Worm (Caenorhabditis elegans) whole organism, L4 larva: ENCODE measurements around the gene ced-9.

Experiments used
- attf-4 ChIP-seq: sonication (generic microtip); optimal IDR thresholded peaks from 3 replicates; lab custom pipeline; 2017; ENCODE audit warnings: missing biosample characterization, missing genetic modification characterization
- ceh-28 ChIP-seq: fragments of 150-350 bp; optimal IDR thresholded peaks from 2 replicates; lab custom pipeline; 2014; ENCODE audit warnings: missing biosample characterization, missing genetic modification reagents, missing genetic modification characterization
- dmd-9 ChIP-seq: fragments of 200-800 bp; sonication (Bioruptor generic); IDR thresholded peaks from 2 replicates; pipeline ENCODE4 v1.3.6; 2022; ENCODE audit warnings: missing genetic modification reagents, missing genetic modification characterization, missing compliant biosample characterization
- egl-27 ChIP-seq: sonication (generic microtip); optimal IDR thresholded peaks from 3 replicates; lab custom pipeline; 2017; ENCODE audit warnings: missing biosample characterization, missing genetic modification reagents, missing genetic modification characterization
- fkh-10 ChIP-seq: fragments of 150-350 bp; optimal IDR thresholded peaks from 2 replicates; lab custom pipeline; 2014; ENCODE audit warnings: missing biosample characterization, missing genetic modification reagents, missing genetic modification characterization
- jun-1 ChIP-seq: fragments of 150-350 bp; optimal IDR thresholded peaks from 2 replicates; lab custom pipeline; 2014; ENCODE audit warnings: missing biosample characterization, missing genetic modification reagents, missing genetic modification characterization
- lin-13 ChIP-seq: fragments of 150-350 bp; optimal IDR thresholded peaks from 2 replicates; lab custom pipeline; 2014; ENCODE audit warnings: missing biosample characterization, missing genetic modification reagents, missing genetic modification characterization
- nhr-11 ChIP-seq: fragments of 150-350 bp; optimal IDR thresholded peaks from 2 replicates; lab custom pipeline; 2014; ENCODE audit warnings: missing biosample characterization, missing genetic modification characterization
- nhr-237 ChIP-seq: sonication (generic microtip); optimal IDR thresholded peaks from 2 replicates; lab custom pipeline; 2017; ENCODE audit warnings: missing biosample characterization, missing genetic modification characterization
- nhr-76 ChIP-seq: fragments of 150-350 bp; optimal IDR thresholded peaks from 2 replicates; lab custom pipeline; 2014; ENCODE audit warnings: missing biosample characterization, missing genetic modification characterization
- snpc-4 ChIP-seq: fragments of 150-350 bp; optimal IDR thresholded peaks from 2 replicates; lab custom pipeline; 2014; ENCODE audit warnings: missing biosample characterization, missing genetic modification characterization
- vab-7 ChIP-seq: fragments of 200-800 bp; sonication (Bioruptor generic); IDR thresholded peaks from 2 replicates; pipeline ENCODE4 v1.3.6; 2022; ENCODE audit warnings: missing genetic modification reagents, missing genetic modification characterization, missing compliant biosample characterization

- no peak for TF ChIP-seq snpc-4 (tag; lab: Kevin White, UChicago)
- TF ChIP-seq dmd-9 (GFP tag; lab: Robert Waterston, UW): no peak
- no peak for TF ChIP-seq nhr-11
- TF ChIP-seq nhr-237 (tag; lab: Kevin White, UChicago): no peak
- TF ChIP-seq fkh-10 (GFP tag; lab: Kevin White, UChicago): no peak
- TF ChIP-seq nhr-76 (tag; lab: Kevin White, UChicago): no peak
- TF ChIP-seq vab-7: no peak
- no peak for TF ChIP-seq ceh-28 (tag; lab: Kevin White, UChicago)
- no peak for TF ChIP-seq jun-1 (tag; lab: Kevin White, UChicago)
- no peak for TF ChIP-seq egl-27 (tag; lab: Kevin White, UChicago)
- TF ChIP-seq lin-13 (GFP tag; lab: Kevin White, UChicago): no peak
- no peak for TF ChIP-seq attf-4
These were observed 41.6 kb upstream of the ced-9 start for ce11 chrIII:10293362-10293761.
